Worm (Caenorhabditis elegans) whole organism, late embryonic: ENCODE measurements around the gene lpd-7.

Experiments used
- K02D7.2 ChIP-seq: sonication (generic microtip); optimal IDR thresholded peaks from 2 replicates; lab custom pipeline; 2017; ENCODE audit warnings: mild to moderate bottlenecking, missing genetic modification characterization, missing compliant biosample characterization
- T23F11.4 ChIP-seq: fragments of 200-800 bp; sonication (Bioruptor generic); optimal IDR thresholded peaks from 2 replicates; lab custom pipeline; 2018; ENCODE audit warnings: mild to moderate bottlenecking, missing genetic modification characterization, missing compliant biosample characterization
- Y22D7AL.16 ChIP-seq: sonication (generic microtip); optimal IDR thresholded peaks from 2 replicates; lab custom pipeline; 2016; ENCODE audit warnings: missing genetic modification characterization, missing compliant biosample characterization
- ahr-1 ChIP-seq: sonication (generic microtip); optimal IDR thresholded peaks from 2 replicates; lab custom pipeline; 2016; ENCODE audit warnings: missing genetic modification characterization, missing compliant biosample characterization
- ceh-18 ChIP-seq: sonication (generic microtip); optimal IDR thresholded peaks from 2 replicates; lab custom pipeline; 2016; ENCODE audit warnings: missing genetic modification characterization, missing compliant biosample characterization
- ceh-2 ChIP-seq: sonication (generic microtip); optimal IDR thresholded peaks from 2 replicates; lab custom pipeline; 2016; ENCODE audit warnings: missing genotype, missing genetic modification characterization, missing compliant biosample characterization
- ceh-24 ChIP-seq: sonication (generic microtip); optimal IDR thresholded peaks from 2 replicates; lab custom pipeline; 2016; ENCODE audit warnings: mild to moderate bottlenecking, missing genetic modification characterization, missing compliant biosample characterization
- ceh-34 ChIP-seq: sonication (generic microtip); optimal IDR thresholded peaks from 2 replicates; lab custom pipeline; 2016; ENCODE audit warnings: mild to moderate bottlenecking, missing genetic modification characterization, missing compliant biosample characterization
- ceh-45 ChIP-seq: fragments of 200-800 bp; sonication (Bioruptor generic); IDR thresholded peaks from 2 replicates; pipeline ENCODE4 v1.3.6; 2022; ENCODE audit warnings: missing genetic modification reagents, missing genetic modification characterization, missing compliant biosample characterization
- ceh-6 ChIP-seq: fragments of 200-800 bp; sonication (Bioruptor generic); optimal IDR thresholded peaks from 2 replicates; lab custom pipeline; 2018; ENCODE audit warnings: mild to moderate bottlenecking, missing genetic modification characterization, missing compliant biosample characterization
- elt-2 ChIP-seq: sonication (generic microtip); optimal IDR thresholded peaks from 2 replicates; lab custom pipeline; 2016; ENCODE audit warnings: missing genetic modification reagents, missing genetic modification characterization, missing compliant biosample characterization
- ets-4 ChIP-seq: sonication (generic microtip); optimal IDR thresholded peaks from 2 replicates; lab custom pipeline; 2016; ENCODE audit warnings: missing genetic modification characterization, missing compliant biosample characterization
- eyg-1 ChIP-seq: sonication (generic microtip); optimal IDR thresholded peaks from 2 replicates; lab custom pipeline; 2016; ENCODE audit warnings: missing genotype, missing genetic modification characterization, missing compliant biosample characterization
- fkh-6 ChIP-seq: sonication (generic microtip); optimal IDR thresholded peaks from 2 replicates; lab custom pipeline; 2016; ENCODE audit warnings: missing genetic modification characterization, missing compliant biosample characterization
- hlh-13 ChIP-seq: fragments of 200-800 bp; sonication (Bioruptor generic); optimal IDR thresholded peaks from 2 replicates; lab custom pipeline; 2018; ENCODE audit warnings: mild to moderate bottlenecking, missing genetic modification characterization, missing compliant biosample characterization
- lin-11 ChIP-seq: fragments of 200-800 bp; sonication (Bioruptor generic); optimal IDR thresholded peaks from 2 replicates; lab custom pipeline; 2018; ENCODE audit warnings: mild to moderate bottlenecking, missing genetic modification characterization, missing compliant biosample characterization
- madf-2 ChIP-seq: sonication (generic microtip); optimal IDR thresholded peaks from 2 replicates; lab custom pipeline; 2017; ENCODE audit warnings: missing genetic modification characterization, missing compliant biosample characterization
- nfya-1 ChIP-seq: sonication (generic microtip); optimal IDR thresholded peaks from 2 replicates; lab custom pipeline; 2017; ENCODE audit warnings: missing genetic modification characterization, mild to moderate bottlenecking, missing compliant biosample characterization, antibody characterized with exemption, moderate library complexity
- npax-4 ChIP-seq: sonication (generic microtip); optimal IDR thresholded peaks from 2 replicates; lab custom pipeline; 2016; ENCODE audit warnings: missing genetic modification characterization, missing compliant biosample characterization
- pag-3 ChIP-seq: sonication (generic microtip); optimal IDR thresholded peaks from 2 replicates; lab custom pipeline; 2016; ENCODE audit warnings: missing compliant biosample characterization, missing genetic modification characterization, borderline replicate concordance
- pha-2 ChIP-seq: sonication (generic microtip); optimal IDR thresholded peaks from 2 replicates; lab custom pipeline; 2017; ENCODE audit warnings: mild to moderate bottlenecking, missing genetic modification characterization, missing compliant biosample characterization
- pqm-1 ChIP-seq: sonication (generic microtip); optimal IDR thresholded peaks from 2 replicates; lab custom pipeline; 2016; ENCODE audit warnings: missing genetic modification characterization, missing compliant biosample characterization
- ref-2 ChIP-seq: sonication (generic microtip); optimal IDR thresholded peaks from 2 replicates; lab custom pipeline; 2016; ENCODE audit warnings: missing genetic modification characterization, missing compliant biosample characterization
- rnt-1 ChIP-seq: sonication (generic microtip); optimal IDR thresholded peaks from 2 replicates; lab custom pipeline; 2016; ENCODE audit warnings: missing genetic modification characterization, missing compliant biosample characterization
- sox-4 ChIP-seq: sonication (generic microtip); optimal IDR thresholded peaks from 2 replicates; lab custom pipeline; 2017; ENCODE audit warnings: mild to moderate bottlenecking, missing genetic modification characterization, inconsistent platforms, missing compliant biosample characterization
- tbx-2 ChIP-seq: sonication (generic microtip); optimal IDR thresholded peaks from 2 replicates; lab custom pipeline; 2016; ENCODE audit warnings: missing genetic modification characterization, missing compliant biosample characterization
- tbx-7 ChIP-seq: sonication (generic microtip); optimal IDR thresholded peaks from 2 replicates; lab custom pipeline; 2016; ENCODE audit warnings: missing genotype, missing genetic modification characterization, missing compliant biosample characterization
- unc-3 ChIP-seq, 2 experiments: fragments of 200-800 bp in 1 of 2; sonication (Bioruptor generic) in 1 of 2; sonication (generic microtip) in 1 of 2; conservative IDR thresholded peaks in 1 of 2; optimal IDR thresholded peaks in 1 of 2; 2 replicates each; pipeline versions ENCODE4 v1.3.6 to Lab custom; 2016 to 2022; ENCODE audit warnings: missing compliant biosample characterization in 2 of 2, missing genetic modification characterization in 2 of 2, missing genetic modification reagents in 1 of 2
- unc-55 ChIP-seq: sonication (generic microtip); optimal IDR thresholded peaks from 2 replicates; lab custom pipeline; 2017; ENCODE audit warnings: missing biosample characterization, missing genetic modification reagents, missing genetic modification characterization
- unc-86 ChIP-seq: sonication (generic microtip); optimal IDR thresholded peaks from 2 replicates; lab custom pipeline; 2016; ENCODE audit warnings: missing genetic modification characterization, missing compliant biosample characterization
- ztf-16 ChIP-seq: sonication (generic microtip); optimal IDR thresholded peaks from 2 replicates; lab custom pipeline; 2017; ENCODE audit warnings: missing genetic modification characterization, missing compliant biosample characterization

Gene lpd-7

DNA sequence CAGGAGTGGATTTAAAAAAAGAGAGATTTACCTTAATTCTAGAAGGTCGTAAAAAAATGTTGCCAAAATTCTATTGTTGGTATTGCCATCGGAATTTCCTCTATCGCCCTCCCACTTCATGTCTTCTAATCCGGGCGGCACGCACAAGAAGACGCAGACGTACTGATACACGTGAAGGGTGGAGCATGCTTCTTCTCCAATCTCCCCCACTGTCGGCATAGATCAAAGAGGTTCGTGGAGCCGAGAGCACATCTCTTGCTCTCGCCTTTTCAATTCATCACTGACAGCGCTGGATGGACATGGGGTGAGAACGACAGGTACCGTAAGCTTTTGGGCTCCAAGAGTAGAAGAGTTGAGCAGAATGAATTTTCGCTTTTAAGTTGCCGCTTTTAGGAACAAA lies 36.6 kb upstream of the lpd-7 start, which contains the start of gene lin-39:
lin-39 (minus strand) TSS at position 74 of the 400 bp plus-strand sequence.
- TF ChIP-seq pqm-1 (tag; lab: Kevin White, UChicago) (no peak), Y22D7AL.16 (no peak), ref-2 (no peak), nfya-1 (tag; lab: Kevin White, UChicago) (no peak), hlh-13 (no peak), ztf-16 (tag; lab: Kevin White, UChicago) (no peak), ceh-6 (GFP tag; lab: Kevin White, UChicago) (no peak), K02D7.2 (tag; lab: Kevin White, UChicago) (no peak), T23F11.4 (GFP tag; lab: Kevin White, UChicago) (no peak), lin-11 (tag; lab: Kevin White, UChicago) (no peak), npax-4 (tag; lab: Kevin White, UChicago) (no peak)

DNA sequence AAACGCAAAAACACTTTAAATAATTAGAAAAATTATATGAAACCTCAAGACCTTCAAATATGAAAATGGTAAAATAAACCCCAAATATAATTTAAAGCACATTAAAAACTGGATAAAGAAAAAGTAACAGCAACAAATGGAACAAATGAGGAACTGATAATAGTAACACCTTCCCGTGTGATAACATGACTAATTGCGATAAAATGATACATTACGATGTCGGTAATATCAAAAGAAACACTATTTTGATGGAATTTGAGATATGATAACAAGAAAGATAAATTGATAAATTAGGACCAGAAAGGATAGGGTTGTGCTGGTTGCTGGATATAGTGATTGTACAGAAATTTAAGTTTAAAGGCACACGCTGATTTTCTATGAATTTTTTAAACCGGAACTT lies 31.1 kb upstream of the lpd-7 start:
- TF ChIP-seq T23F11.4 (GFP tag; lab: Kevin White, UChicago) (no peak), elt-2 (tag; lab: Kevin White, UChicago) (peak; percentile 94)

DNA sequence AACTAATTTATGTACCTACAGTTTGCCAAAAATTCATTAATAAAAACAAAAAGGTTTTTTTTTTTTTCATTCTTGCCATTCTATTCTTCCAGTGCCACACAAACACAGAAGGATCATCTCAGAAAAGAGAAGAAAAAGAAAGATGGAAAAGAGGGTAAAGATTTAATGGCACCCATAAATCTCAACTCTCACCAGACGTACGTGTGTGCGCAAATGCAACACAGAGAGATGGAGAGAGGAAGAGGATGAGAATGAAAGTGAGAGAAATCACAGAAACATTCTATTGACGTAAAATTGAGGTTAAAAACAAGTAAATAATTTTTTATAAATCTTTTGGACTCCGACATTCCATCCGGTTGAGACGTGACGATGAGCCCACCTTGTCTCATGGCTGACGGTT lies 28.9 kb upstream of the lpd-7 start:
- peak; percentile 80 for TF ChIP-seq unc-55
- TF ChIP-seq ceh-45 (GFP tag; lab: Robert Waterston, UW) = no peak
- TF ChIP-seq ahr-1 = no peak
- TF ChIP-seq ceh-18 = peak; percentile 6
- TF ChIP-seq, all 69 proteins: peak for 2

DNA sequence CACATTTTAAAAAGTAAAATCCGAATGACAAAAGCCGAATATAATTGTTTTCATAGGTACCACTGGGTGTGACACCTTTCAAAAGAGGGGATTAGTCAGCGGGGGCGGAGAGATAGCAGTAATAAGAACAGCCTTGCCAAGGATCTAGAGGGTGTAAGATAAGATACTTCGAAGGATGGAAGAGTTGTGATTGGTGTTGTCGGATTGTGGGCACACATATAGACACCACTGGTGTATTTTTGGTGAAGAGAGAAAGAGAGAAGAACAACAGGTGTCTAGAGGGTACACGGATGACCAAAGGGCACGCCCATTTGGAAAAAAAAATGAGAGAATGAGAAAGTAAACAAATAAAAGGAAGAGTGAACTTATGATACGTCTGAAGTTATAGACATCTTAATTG lies 28.0 kb upstream of the lpd-7 start:
- TF ChIP-seq elt-2 (tag; lab: Kevin White, UChicago) (no peak), pag-3 (tag; lab: Kevin White, UChicago) (no peak), unc-3 (GFP tag; conservative IDR thresholded peaks at IDR 0.05; lab: Robert Waterston, UW) (no peak), unc-3 (tag; optimal IDR thresholded peaks at IDR 0.05; lab: Kevin White, UChicago) (no peak), tbx-2 (tag; lab: Kevin White, UChicago) (no peak), sox-4 (no peak), pha-2 (tag; lab: Kevin White, UChicago) (no peak), ceh-45 (GFP tag; lab: Robert Waterston, UW) (no peak), ets-4 (tag; lab: Kevin White, UChicago) (no peak), unc-55 (peak; percentile 33), lin-11 (tag; lab: Kevin White, UChicago) (no peak), nfya-1 (tag; lab: Kevin White, UChicago) (peak; percentile 18), ceh-2 (tag; lab: Kevin White, UChicago) (no peak), tbx-7 (tag; lab: Kevin White, UChicago) (no peak), ahr-1 (no peak), rnt-1 (peak; percentile 20), eyg-1 (tag; lab: Kevin White, UChicago) (no peak), ceh-34 (tag; lab: Kevin White, UChicago) (no peak), fkh-6 (tag; lab: Kevin White, UChicago) (no peak)

DNA sequence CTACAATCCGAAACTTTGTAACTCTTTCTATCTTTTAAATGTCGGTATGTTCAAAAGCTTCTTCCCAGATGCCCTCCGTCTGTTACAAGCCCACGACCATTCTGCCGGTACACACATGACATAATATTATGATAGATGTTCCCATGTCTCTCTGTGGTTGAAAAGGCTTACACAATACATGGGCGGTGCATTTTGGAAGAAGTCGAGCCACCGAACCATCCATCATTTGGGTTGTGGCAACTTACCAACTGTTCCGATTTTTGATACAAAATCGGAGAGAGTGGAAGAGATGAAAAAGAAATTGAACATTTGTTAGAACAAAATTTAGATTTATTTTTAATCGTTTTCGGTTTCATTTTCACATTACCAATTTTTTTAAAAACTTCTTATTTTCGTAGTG lies 24.2 kb upstream of the lpd-7 start:
- TF ChIP-seq unc-55 = peak; percentile 86
- TF ChIP-seq Y22D7AL.16 = no peak
- no peak for TF ChIP-seq unc-3 (GFP tag; conservative IDR thresholded peaks at IDR 0.05; lab: Robert Waterston, UW)
- TF ChIP-seq unc-3 (tag; optimal IDR thresholded peaks at IDR 0.05; lab: Kevin White, UChicago) = no peak

DNA sequence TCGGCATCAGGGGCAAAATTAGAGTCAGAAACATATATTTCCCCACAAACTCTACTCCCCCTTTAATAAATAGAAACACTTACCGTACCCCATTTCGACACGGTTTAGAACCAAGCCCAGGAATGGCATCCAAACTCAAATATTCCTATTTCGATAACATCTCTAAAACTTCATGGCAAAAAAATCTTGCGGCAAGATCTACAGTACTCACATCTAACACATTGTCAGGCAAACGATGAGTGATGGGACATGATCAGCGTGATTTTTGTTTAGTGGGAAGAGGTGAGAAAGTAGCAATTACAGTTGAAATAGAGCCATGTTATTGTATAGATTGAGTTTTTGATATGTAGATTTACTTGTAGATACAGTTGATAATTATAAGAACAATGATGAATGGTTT lies 22.2 kb upstream of the lpd-7 start:
- TF ChIP-seq unc-86 (tag; lab: Kevin White, UChicago) = no peak
- TF ChIP-seq ceh-24 (tag; lab: Kevin White, UChicago) = no peak
- no peak for TF ChIP-seq tbx-7 (tag; lab: Kevin White, UChicago)
- TF ChIP-seq elt-2 (tag; lab: Kevin White, UChicago) = no peak
- no peak for TF ChIP-seq madf-2 (tag; lab: Kevin White, UChicago)
